Worm (Caenorhabditis elegans) whole organism, young adult: Measurements from ENCODE around the gene H03A11.13.

Experiments
- D2030.7 ChIP-seq: fragments of 200-800 bp; sonication (Bioruptor generic); IDR thresholded peaks from 2 replicates; pipeline ENCODE4 v1.3.6; 2022; ENCODE audit warnings: missing genetic modification reagents, missing genetic modification characterization, missing compliant biosample characterization
- Y67H2A.10 ChIP-seq: fragments of 200-800 bp; sonication (Bioruptor generic); conservative IDR thresholded peaks from 2 replicates; pipeline ENCODE4 v1.3.6; 2022; ENCODE audit warnings: missing genetic modification reagents, missing genetic modification characterization, missing compliant biosample characterization
- ceh-58 ChIP-seq: fragments of 200-800 bp; sonication (Bioruptor generic); IDR thresholded peaks from 2 replicates; pipeline ENCODE4 v1.3.6; 2022; ENCODE audit warnings: missing genetic modification characterization, missing compliant biosample characterization
- mcd-1 ChIP-seq: fragments of 200-800 bp; sonication (Bioruptor generic); IDR thresholded peaks from 2 replicates; pipeline ENCODE4 v1.3.6; 2022; ENCODE audit warnings: missing genetic modification reagents, missing genetic modification characterization, missing compliant biosample characterization
- nfya-1 ChIP-seq: sonication (generic microtip); optimal IDR thresholded peaks from 2 replicates; lab custom pipeline; 2017; ENCODE audit warnings: antibody characterized with exemption, missing compliant biosample characterization, missing genetic modification characterization, borderline replicate concordance; ENCODE audit not compliant: insufficient read depth
- pbrm-1 ChIP-seq: fragments of 200-800 bp; sonication (Bioruptor generic); IDR thresholded peaks from 2 replicates; pipeline ENCODE4 v1.3.6; 2022; ENCODE audit warnings: missing genetic modification reagents, missing genetic modification characterization, missing compliant biosample characterization
- repo-1 ChIP-seq: sonication (generic microtip); optimal IDR thresholded peaks from 2 replicates; lab custom pipeline; 2017; ENCODE audit warnings: mild to moderate bottlenecking, missing genetic modification characterization, missing compliant biosample characterization
- sptf-2 ChIP-seq: fragments of 200-800 bp; sonication (Bioruptor generic); optimal IDR thresholded peaks from 2 replicates; lab custom pipeline; 2018; ENCODE audit warnings: mild to moderate bottlenecking, missing genetic modification characterization, missing compliant biosample characterization
- unc-130 ChIP-seq: sonication (generic microtip); optimal IDR thresholded peaks from 2 replicates; lab custom pipeline; 2016; ENCODE audit warnings: missing genetic modification reagents, missing genetic modification characterization, missing compliant biosample characterization
- xnd-1 ChIP-seq: sonication (generic microtip); optimal IDR thresholded peaks from 2 replicates; lab custom pipeline; 2016; ENCODE audit warnings: missing genotype, missing genetic modification reagents, missing genetic modification characterization, missing compliant biosample characterization

DNA sequence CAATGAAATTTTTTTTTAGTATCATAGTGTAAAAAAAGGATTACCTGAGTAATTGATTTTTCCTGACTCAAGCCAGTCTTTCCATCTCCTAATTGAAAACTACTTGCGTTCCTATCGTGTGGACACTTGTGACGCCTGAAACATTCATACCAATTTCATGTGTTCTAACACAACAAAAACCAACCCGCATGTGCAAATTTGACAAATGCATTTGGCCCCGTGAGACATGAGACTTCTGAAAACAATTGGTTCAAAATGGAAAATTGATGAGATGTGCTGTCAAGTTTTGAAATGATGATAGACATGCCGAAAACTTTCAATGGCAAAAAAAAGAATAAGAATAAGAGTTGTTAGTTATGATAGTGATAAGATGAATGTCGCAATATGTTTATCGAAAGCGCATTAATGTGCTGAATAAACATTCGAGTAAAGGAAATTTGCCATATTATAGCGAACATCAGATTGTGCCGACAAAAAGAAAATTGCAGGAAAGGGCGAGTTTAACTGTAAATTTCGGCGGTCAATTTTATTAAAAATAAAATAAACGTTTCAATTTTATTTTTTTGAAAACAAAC lies 17.4 kb upstream of the H03A11.13 start, which contains the start of gene H03A11.2:
- TF ChIP-seq nfya-1 = no peak
- TF ChIP-seq repo-1 = no peak
- no peak for TF ChIP-seq sptf-2 (GFP tag; lab: Kevin White, UChicago)
- no peak for TF ChIP-seq Y67H2A.10 (GFP tag; lab: Robert Waterston, UW)
- no peak for TF ChIP-seq unc-130 (GFP tag; lab: Kevin White, UChicago)
- no peak for TF ChIP-seq mcd-1 (GFP tag; lab: Robert Waterston, UW)
- TF ChIP-seq D2030.7 (GFP tag; lab: Robert Waterston, UW) = no peak
- no peak for TF ChIP-seq pbrm-1 (GFP tag; lab: Robert Waterston, UW)
- TF ChIP-seq ceh-58 = no peak
- no peak for TF ChIP-seq xnd-1 (tag; lab: Kevin White, UChicago)
